Fruit fly (Drosophila melanogaster) whole organism: ENCODE data around the gene fipi.

Experiments
- CG8478 ChIP-seq: fragments of >200 bp; optimal IDR thresholded peaks from 2 replicates; lab custom pipeline; 2018; ENCODE audit warnings: inconsistent platforms
- Dll ChIP-seq: fragments of >200 bp; optimal IDR thresholded peaks from 2 replicates; lab custom pipeline; 2017
- EcR ChIP-seq, 2 experiments: fragments of >200 bp; optimal IDR thresholded peaks; 2 replicates each; lab custom pipeline; 2017; ENCODE audit warnings: missing biosample characterization in 2 of 2, missing genetic modification characterization in 2 of 2, missing genetic modification reagents in 2 of 2
- pan ChIP-seq: fragments of >200 bp; optimal IDR thresholded peaks from 2 replicates; lab custom pipeline; 2017
- psq ChIP-seq: fragments of >200 bp; optimal IDR thresholded peaks from 2 replicates; lab custom pipeline; 2017
- usp ChIP-seq: fragments of >200 bp; optimal IDR thresholded peaks from 2 replicates; lab custom pipeline; 2017; ENCODE audit warnings: missing biosample characterization, missing genetic modification characterization, mixed read lengths

Gene fipi

DNA sequence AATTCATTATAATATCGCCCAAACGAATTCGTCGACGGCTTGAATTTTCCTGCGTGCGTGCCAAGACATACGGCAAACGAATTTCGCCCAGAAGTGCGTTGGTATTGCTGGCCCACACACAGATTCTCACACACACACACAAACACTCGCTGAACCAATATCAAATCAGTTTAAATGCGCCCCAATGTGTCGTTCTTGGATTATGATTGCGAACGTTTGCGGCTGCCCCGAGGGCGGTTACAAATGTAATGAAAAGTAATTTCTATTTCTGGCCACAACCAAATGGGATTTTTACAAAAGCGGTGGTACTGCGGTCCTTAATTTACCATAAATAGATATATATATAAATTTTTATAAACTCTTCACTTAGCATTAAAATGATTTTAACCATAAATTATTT is 95.0 kb downstream of the fipi start:
- no peak for TF ChIP-seq Dll (lab: Kevin White, UChicago)
- no peak for TF ChIP-seq usp (GFP tag; lab: Kevin White, UChicago)
- no peak for TF ChIP-seq psq (lab: Kevin White, UChicago)
- TF ChIP-seq CG8478 (lab: Kevin White, UChicago), result no peak
- TF ChIP-seq EcR (GFP tag; optimal IDR thresholded peaks at IDR 0.05; lab: Kevin White, UChicago), result no peak
- no peak for TF ChIP-seq pan (lab: Kevin White, UChicago)

DNA sequence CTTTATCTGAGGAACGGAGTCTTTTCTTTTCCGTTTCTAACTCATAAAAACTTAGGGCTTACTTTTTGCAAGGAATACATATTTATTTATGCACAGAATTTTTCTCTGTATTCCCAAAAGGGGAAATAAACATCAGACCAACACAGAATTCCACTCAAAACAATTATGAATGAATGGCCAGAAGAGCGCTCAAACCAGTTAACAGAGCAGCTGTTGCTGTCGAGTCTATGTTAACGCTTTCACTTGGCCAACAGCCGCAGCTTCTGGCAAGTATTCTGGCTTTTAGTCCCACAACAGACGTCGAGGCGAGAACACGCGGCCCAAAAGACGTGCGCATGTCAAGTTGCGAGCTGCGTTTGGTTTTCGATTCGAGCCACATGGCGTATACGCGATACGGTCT is 99.4 kb downstream of the fipi start, which contains the start of gene dcma:
TSS of gene dcma (plus strand) at position 301 of the 400 bp plus-strand sequence.
- TF ChIP-seq EcR (GFP tag; optimal IDR thresholded peaks at IDR 0.05; lab: Kevin White, UChicago) (no peak), pan (lab: Kevin White, UChicago) (no peak), Dll (lab: Kevin White, UChicago) (no peak), CG8478 (lab: Kevin White, UChicago) (no peak), psq (lab: Kevin White, UChicago) (no peak), usp (GFP tag; lab: Kevin White, UChicago) (no peak)

DNA sequence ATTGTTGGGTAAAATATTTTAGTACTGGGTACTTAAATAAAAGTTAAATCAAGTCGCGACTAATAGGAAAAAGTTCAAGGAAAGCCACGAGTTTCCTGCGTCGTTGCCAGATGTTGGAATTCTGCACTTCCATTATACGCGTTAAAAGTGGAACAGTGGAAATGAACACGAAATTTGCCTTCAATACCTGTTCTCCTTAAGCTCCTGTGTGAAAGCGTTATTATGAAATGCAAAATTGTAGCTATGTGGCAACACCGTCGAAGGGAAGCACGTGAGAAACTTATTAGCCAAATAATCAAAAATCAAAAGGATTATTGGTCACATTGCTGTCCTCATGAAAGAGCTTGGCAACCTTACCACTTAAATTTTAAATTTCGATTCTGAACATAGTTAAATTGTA is 103.2 kb downstream of the fipi start, which contains the start of gene CG3251:
TSS of gene CG3251 (minus strand) at position 101 of the 400 bp plus-strand sequence.
- TF ChIP-seq usp (GFP tag; lab: Kevin White, UChicago), result no peak
- no peak for TF ChIP-seq pan (lab: Kevin White, UChicago)
- TF ChIP-seq CG8478 (lab: Kevin White, UChicago), result no peak
- no peak for TF ChIP-seq EcR (GFP tag; optimal IDR thresholded peaks at IDR 0.05; lab: Kevin White, UChicago)
- TF ChIP-seq psq (lab: Kevin White, UChicago), result no peak
- TF ChIP-seq Dll (lab: Kevin White, UChicago), result no peak

DNA sequence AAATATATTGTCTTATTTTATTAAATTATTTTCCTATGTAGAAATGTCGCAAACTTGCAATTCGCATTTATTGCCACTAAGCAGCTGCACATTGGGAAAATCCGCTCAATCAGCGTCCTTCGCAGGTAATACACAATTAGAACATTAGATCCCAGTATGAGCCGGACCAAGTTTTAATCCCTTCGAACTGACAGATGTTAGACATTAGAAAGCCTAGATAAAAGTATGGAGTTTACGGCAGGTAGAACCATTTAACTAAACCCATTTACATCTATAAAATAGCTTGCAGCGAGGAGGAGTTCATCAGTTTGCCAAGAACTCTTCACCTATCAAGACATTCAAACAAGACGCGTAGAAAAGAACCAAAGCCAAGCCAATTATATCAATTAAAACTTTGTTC is 106.6 kb downstream of the fipi start, which contains the start of gene Elba3:
TSS of gene Elba3 (plus strand) at position 301 of the 400 bp plus-strand sequence.
- no peak for TF ChIP-seq psq (lab: Kevin White, UChicago)
- no peak for TF ChIP-seq pan (lab: Kevin White, UChicago)
- no peak for TF ChIP-seq EcR (GFP tag; optimal IDR thresholded peaks at IDR 0.05; lab: Kevin White, UChicago)
- no peak for TF ChIP-seq Dll (lab: Kevin White, UChicago)
- TF ChIP-seq CG8478 (lab: Kevin White, UChicago), result no peak
- TF ChIP-seq usp (GFP tag; lab: Kevin White, UChicago), result no peak
